Fruit fly (Drosophila melanogaster) whole organism, embryonic: ENCODE measurements around the gene CG14929.

Experiments used
- ATbp ChIP-seq: fragments of 200-800 bp; sonication (Bioruptor generic); optimal IDR thresholded peaks from 2 replicates; lab custom pipeline; 2017; ENCODE audit warnings: missing biosample characterization, mild to moderate bottlenecking, missing genetic modification characterization, missing genetic modification reagents
- CG10959 ChIP-seq: fragments of 200-800 bp; sonication (Bioruptor generic); IDR thresholded peaks from 2 replicates; pipeline ENCODE4 v1.3.6; 2022; ENCODE audit warnings: missing biosample characterization, missing genetic modification characterization
- CG10979 ChIP-seq: fragments of 200-800 bp; sonication (Bioruptor generic); optimal IDR thresholded peaks from 2 replicates; lab custom pipeline; 2018; ENCODE audit warnings: missing biosample characterization, mild to moderate bottlenecking, missing genetic modification characterization, moderate library complexity
- CG13424 ChIP-seq: fragments of 200-800 bp; sonication (Bioruptor generic); optimal IDR thresholded peaks from 2 replicates; lab custom pipeline; 2019; ENCODE audit warnings: missing biosample characterization, mild to moderate bottlenecking, missing genetic modification characterization, moderate library complexity
- CG14441 ChIP-seq: fragments of 200-800 bp; sonication (Bioruptor generic); IDR thresholded peaks from 2 replicates; pipeline ENCODE4 v1.3.6; 2022; ENCODE audit warnings: missing biosample characterization, missing genetic modification characterization
- CG17361 ChIP-seq: fragments of 200-800 bp; sonication (Bioruptor generic); IDR thresholded peaks from 3 replicates; pipeline ENCODE4 v1.3.6; 2022; ENCODE audit warnings: missing biosample characterization, missing genetic modification characterization
- CG2120 ChIP-seq: fragments of 200-800 bp; sonication (Bioruptor generic); optimal IDR thresholded peaks from 3 replicates; lab custom pipeline; 2016; ENCODE audit warnings: missing biosample characterization, missing genetic modification characterization
- CG2678 ChIP-seq: fragments of 200-800 bp; sonication (Bioruptor generic); optimal IDR thresholded peaks from 3 replicates; lab custom pipeline; 2019; ENCODE audit warnings: missing biosample characterization, mild to moderate bottlenecking, missing genetic modification characterization, moderate library complexity
- CG31441 ChIP-seq: fragments of 200-800 bp; sonication (Bioruptor generic); IDR thresholded peaks from 2 replicates; pipeline ENCODE4 v1.3.6; 2022; ENCODE audit warnings: missing biosample characterization, missing genetic modification characterization
- CG32772 ChIP-seq: fragments of 200-800 bp; sonication (Bioruptor generic); IDR thresholded peaks from 2 replicates; pipeline ENCODE4 v1.3.6; 2022; ENCODE audit warnings: missing biosample characterization, missing genetic modification characterization
- CG3726 ChIP-seq: fragments of 200-800 bp; sonication (Bioruptor generic); IDR thresholded peaks from 3 replicates; pipeline ENCODE4, ENCODE4 v1.3.6; 2022; ENCODE audit warnings: missing biosample characterization, missing genetic modification characterization
- CG5180 ChIP-seq: fragments of 200-800 bp; sonication (Bioruptor generic); optimal IDR thresholded peaks from 3 replicates; lab custom pipeline; 2017; ENCODE audit warnings: missing biosample characterization, missing genetic modification characterization, mild to moderate bottlenecking, moderate library complexity, missing genetic modification reagents
- CG7839 ChIP-seq: fragments of 200-800 bp; sonication (Bioruptor generic); optimal IDR thresholded peaks from 3 replicates; lab custom pipeline; 2018; ENCODE audit warnings: missing biosample characterization, mild to moderate bottlenecking, missing genetic modification characterization, moderate library complexity
- CG8924 ChIP-seq: fragments of 200-800 bp; optimal IDR thresholded peaks from 3 replicates; lab custom pipeline; 2019; ENCODE audit warnings: missing biosample characterization, mild to moderate bottlenecking, missing genetic modification characterization, moderate library complexity
- CkIIα-i1 ChIP-seq: fragments of 200-800 bp; sonication (Bioruptor generic); IDR thresholded peaks from 2 replicates; pipeline ENCODE4 v1.3.6; 2022; ENCODE audit warnings: missing biosample characterization, missing genetic modification characterization
- CoRest ChIP-seq: fragments of 200-800 bp; sonication (Bioruptor generic); optimal IDR thresholded peaks from 3 replicates; lab custom pipeline; 2018; ENCODE audit warnings: missing biosample characterization, mild to moderate bottlenecking, missing genetic modification characterization, moderate library complexity
- D19B ChIP-seq: fragments of 200-800 bp; sonication (Bioruptor generic); optimal IDR thresholded peaks from 2 replicates; lab custom pipeline; 2017; ENCODE audit warnings: missing biosample characterization, mild to moderate bottlenecking, missing genetic modification characterization
- Deaf1 ChIP-seq: fragments of 200-800 bp; optimal IDR thresholded peaks from 3 replicates; lab custom pipeline; 2019; ENCODE audit warnings: missing biosample characterization, mild to moderate bottlenecking, missing genetic modification characterization, moderate library complexity
- Drgx ChIP-seq: fragments of 200-800 bp; sonication (Bioruptor generic); IDR thresholded peaks from 2 replicates; pipeline ENCODE4 v1.3.6; 2022; ENCODE audit warnings: missing biosample characterization, missing genetic modification characterization
- H15 ChIP-seq: fragments of 200-800 bp; sonication (Bioruptor generic); IDR thresholded peaks from 3 replicates; pipeline ENCODE4 v1.3.6; 2022; ENCODE audit warnings: missing biosample characterization, missing genetic modification characterization
- Meics ChIP-seq: fragments of 200-800 bp; sonication (Bioruptor generic); optimal IDR thresholded peaks from 2 replicates; lab custom pipeline; 2017; ENCODE audit warnings: missing biosample characterization, mild to moderate bottlenecking, missing genetic modification characterization
- NFAT ChIP-seq: fragments of 200-800 bp; sonication (Bioruptor generic); IDR thresholded peaks from 2 replicates; pipeline ENCODE4 v1.3.6; 2022; ENCODE audit warnings: missing biosample characterization, missing genetic modification characterization
- Oli ChIP-seq: fragments of 200-800 bp; sonication (Bioruptor generic); optimal IDR thresholded peaks from 2 replicates; lab custom pipeline; 2018; ENCODE audit warnings: missing biosample characterization, mild to moderate bottlenecking, missing genetic modification characterization, moderate library complexity
- Sox100B ChIP-seq: fragments of 200-800 bp; sonication (Bioruptor generic); optimal IDR thresholded peaks from 3 replicates; lab custom pipeline; 2018; ENCODE audit warnings: missing biosample characterization, mild to moderate bottlenecking, missing genetic modification characterization
- Sox102F ChIP-seq: fragments of 200-800 bp; sonication (Bioruptor generic); optimal IDR thresholded peaks from 2 replicates; lab custom pipeline; 2018; ENCODE audit warnings: missing biosample characterization, mild to moderate bottlenecking, missing genetic modification characterization, moderate library complexity
- Trl ChIP-seq, 3 experiments: fragments of >200 bp in 2 of 3; fragments of 200-800 bp in 1 of 3; sonication (Bioruptor generic) in 1 of 3; optimal IDR thresholded peaks; 2 replicates in 1 of 3; 3 replicates in 2 of 3; lab custom pipeline; 2016 to 2017; ENCODE audit warnings: missing biosample characterization in 1 of 3, missing genetic modification characterization in 1 of 3
- al ChIP-seq: fragments of 200-800 bp; sonication (Bioruptor generic); IDR thresholded peaks from 2 replicates; pipeline ENCODE4 v1.3.6; 2022; ENCODE audit warnings: missing biosample characterization, missing genetic modification characterization
- chinmo ChIP-seq: fragments of 200-800 bp; sonication (Bioruptor generic); IDR thresholded peaks from 4 replicates; pipeline ENCODE4 v1.3.6; 2022; ENCODE audit warnings: missing biosample characterization, missing genetic modification characterization; ENCODE audit not compliant: partially characterized antibody
- dmrt99B ChIP-seq: fragments of 200-800 bp; sonication (Bioruptor generic); optimal IDR thresholded peaks from 2 replicates; lab custom pipeline; 2018; ENCODE audit warnings: missing biosample characterization, mild to moderate bottlenecking, missing genetic modification characterization, moderate library complexity
- esg ChIP-seq: fragments of 200-800 bp; sonication (Bioruptor generic); conservative IDR thresholded peaks from 2 replicates; pipeline ENCODE4 v1.3.6; 2022; ENCODE audit warnings: missing biosample characterization, missing genetic modification characterization
- hkb ChIP-seq, 2 experiments: fragments of 200-800 bp in 1 of 2; fragments of >200 bp in 1 of 2; sonication (Bioruptor generic) in 1 of 2; IDR thresholded peaks in 1 of 2; optimal IDR thresholded peaks in 1 of 2; 2 replicates each; pipeline versions ENCODE4 v1.3.6 to Lab custom; 2017 to 2022; ENCODE audit warnings: missing biosample characterization in 1 of 2, missing genetic modification characterization in 1 of 2
- kni ChIP-seq: fragments of 200-800 bp; sonication (Bioruptor generic); optimal IDR thresholded peaks from 3 replicates; lab custom pipeline; 2017; ENCODE audit warnings: mild to moderate bottlenecking, missing biosample characterization, missing genetic modification reagents, missing genetic modification characterization
- pan ChIP-seq, 4 experiments: fragments of >200 bp in 3 of 4; fragments of 200-800 bp in 1 of 4; sonication (Bioruptor generic) in 1 of 4; optimal IDR thresholded peaks in 3 of 4; IDR thresholded peaks in 1 of 4; 2 replicates each; pipeline versions ENCODE4 v1.3.6 to Lab custom; 2017 to 2022; ENCODE audit warnings: missing biosample characterization in 2 of 4, missing genetic modification characterization in 2 of 4, mixed read lengths in 1 of 4
- peb ChIP-seq: fragments of 200-800 bp; sonication (Bioruptor generic); IDR thresholded peaks from 2 replicates; pipeline ENCODE4 v1.3.6; 2022; ENCODE audit warnings: missing biosample characterization, missing genetic modification characterization
- prd ChIP-seq, 3 experiments: fragments of >200 bp in 2 of 3; fragments of 200-800 bp in 1 of 3; sonication (Bioruptor generic) in 1 of 3; optimal IDR thresholded peaks in 2 of 3; IDR thresholded peaks in 1 of 3; 2 replicates in 2 of 3; 3 replicates in 1 of 3; pipeline versions ENCODE4 v1.3.6 to Lab custom; 2017 to 2022; ENCODE audit warnings: missing biosample characterization in 1 of 3, missing genetic modification characterization in 1 of 3
- ro ChIP-seq: fragments of 200-800 bp; sonication (Bioruptor generic); IDR thresholded peaks from 2 replicates; pipeline ENCODE4 v1.3.6; 2022; ENCODE audit warnings: missing biosample characterization, missing genetic modification characterization
- row ChIP-seq: fragments of 200-800 bp; sonication (Bioruptor generic); IDR thresholded peaks from 3 replicates; pipeline ENCODE4 v1.3.6; 2022; ENCODE audit warnings: missing biosample characterization, missing genetic modification characterization
- slbo ChIP-seq: fragments of 200-800 bp; sonication (Bioruptor generic); IDR thresholded peaks from 2 replicates; pipeline ENCODE4 v1.3.6; 2022; ENCODE audit warnings: missing biosample characterization, missing genetic modification characterization
- sqz ChIP-seq: fragments of 200-800 bp; sonication (Bioruptor generic); optimal IDR thresholded peaks from 3 replicates; lab custom pipeline; 2018; ENCODE audit warnings: missing biosample characterization, mild to moderate bottlenecking, missing genetic modification characterization
- vvl ChIP-seq: fragments of 200-800 bp; sonication (Bioruptor generic); IDR thresholded peaks from 2 replicates; pipeline ENCODE4 v1.3.6; 2022; ENCODE audit warnings: missing biosample characterization, missing genetic modification characterization
- wdn ChIP-seq: fragments of 200-800 bp; sonication (Bioruptor generic); IDR thresholded peaks from 2 replicates; pipeline ENCODE4 v1.3.6; 2022; ENCODE audit warnings: missing biosample characterization, missing genetic modification characterization
- wek ChIP-seq: fragments of 200-800 bp; sonication (Bioruptor generic); optimal IDR thresholded peaks from 3 replicates; lab custom pipeline; 2018; ENCODE audit warnings: missing biosample characterization, mild to moderate bottlenecking, missing genetic modification characterization, moderate library complexity

CG14929 gene

dm6 chr2L:11498839-11499238 is 20.8 kb upstream of the CG14929 start, which contains the start of gene Cog8 (continued):
- no peak for TF ChIP-seq Trl (optimal IDR thresholded peaks at IDR 0.05; lab: Kevin White, UChicago)
- TF ChIP-seq Trl (GFP tag; optimal IDR thresholded peaks at IDR 0.05; lab: Kevin White, UChicago): peak; percentile 65
- TF ChIP-seq CG7839 (tag; lab: Kevin White, UChicago): peak; percentile 34
- peak; percentile 28; the same call in 1 of the 2 replicates for TF ChIP-seq al
- TF ChIP-seq CG8924 (tag; lab: Kevin White, UChicago): peak; percentile 26
- TF ChIP-seq Meics (GFP tag; lab: Kevin White, UChicago): peak; percentile 0
- TF ChIP-seq esg (GFP tag; lab: Robert Waterston, UW): 0 out of 2 replicates have a peak, but pooled peaks have one; percentile 11
- TF ChIP-seq, all 482 proteins: peak for 174

dm6 chr2L:11500649-11501048 is 19.0 kb upstream of the CG14929 start:
- TF ChIP-seq Deaf1 (tag; lab: Kevin White, UChicago): peak; percentile 54
- no peak for TF ChIP-seq CkIIα-i1 (GFP tag; lab: Robert Waterston, UW)
- TF ChIP-seq ATbp (GFP tag; lab: Kevin White, UChicago): peak; percentile 1

dm6 chr2L:11501427-11501968 is 18.1 kb upstream of the CG14929 start, which contains the start of gene spz4:
spz4 (plus strand) TSS chr2L:11501715.
- TF ChIP-seq wdn (GFP tag; lab: Robert Waterston, UW) (no peak), CG32772 (GFP tag; lab: Robert Waterston, UW) (0 out of 2 replicates have a peak, but pooled peaks have one; percentile 7), CoRest (tag; lab: Kevin White, UChicago) (peak; percentile 6), CG2678 (no peak), Oli (peak; percentile 10), chinmo (no peak), CG10979 (tag; lab: Kevin White, UChicago) (peak; percentile 5), Drgx (peak; percentile 45), CG31441 (GFP tag; lab: Robert Waterston, UW) (0 out of 2 replicates have a peak, but pooled peaks have one; percentile 13), Trl (optimal IDR thresholded peaks at IDR 0.05; lab: Kevin White, UChicago) (peak in 1 of 2 experiments; percentile 2), Trl (GFP tag; optimal IDR thresholded peaks at IDR 0.05; lab: Kevin White, UChicago) (no peak), CG14441 (peak; percentile 57), hkb (optimal IDR thresholded peaks at IDR 0.05; lab: Kevin White, UChicago) (no peak), hkb (GFP tag; IDR thresholded peaks at IDR 0.05; lab: Robert Waterston, UW) (0 out of 2 replicates have a peak, but pooled peaks have one; percentile 23), al (peak; percentile 7; the same call in 1 of the 2 replicates), sqz (GFP tag; lab: Kevin White, UChicago) (peak; percentile 39), D19B (no peak), pan (optimal IDR thresholded peaks at IDR 0.05; lab: Kevin White, UChicago) (no peak), pan (GFP tag; optimal IDR thresholded peaks at IDR 0.05 in 1 of 2, IDR thresholded peaks at IDR 0.05 in 1 of 2) (peak in 1 of 2 experiments; percentile 16), CG5180 (GFP tag; lab: Kevin White, UChicago) (no peak), peb (GFP tag; lab: Robert Waterston, UW) (0 out of 2 replicates have a peak, but pooled peaks have one; percentile 13), row (GFP tag; lab: Robert Waterston, UW) (peak; percentile 45; the same call in 2 of the 3 replicates), wek (GFP tag; lab: Kevin White, UChicago) (no peak), CG10959 (GFP tag; lab: Robert Waterston, UW) (no peak), CG17361 (GFP tag; lab: Robert Waterston, UW) (peak; percentile 41; the same call in 1 of the 3 replicates), H15 (0 out of 3 replicates have a peak, but pooled peaks have one; percentile 16), CG3726 (GFP tag; lab: Robert Waterston, UW) (no peak), kni (GFP tag; lab: Kevin White, UChicago) (no peak), Sox100B (GFP tag; lab: Kevin White, UChicago) (peak; percentile 24), vvl (GFP tag; lab: Robert Waterston, UW) (peak; percentile 36), slbo (GFP tag; lab: Robert Waterston, UW) (peak; percentile 30; the same call in 1 of the 2 replicates), prd (optimal IDR thresholded peaks at IDR 0.05; lab: Kevin White, UChicago) (no peak), prd (GFP tag; IDR thresholded peaks at IDR 0.05; lab: Robert Waterston, UW) (peak; percentile 24; the same call in 2 of the 3 replicates), dmrt99B (tag; lab: Kevin White, UChicago) (peak; percentile 34), CG13424 (peak; percentile 6), CG2120 (GFP tag; lab: Kevin White, UChicago) (no peak), ro (peak; percentile 22; the same call in 1 of the 2 replicates), NFAT (GFP tag; lab: Robert Waterston, UW) (0 out of 2 replicates have a peak, but pooled peaks have one; percentile 8), Sox102F (GFP tag; lab: Kevin White, UChicago) (peak; percentile 16)
